Worm (Caenorhabditis elegans) whole organism, L2 larva: ENCODE measurements around the gene cav-2.

Experiments
- F13H6.1 ChIP-seq: sonication (generic microtip); optimal IDR thresholded peaks from 2 replicates; lab custom pipeline; 2016; ENCODE audit warnings: missing genetic modification characterization, missing compliant biosample characterization
- ceh-82 ChIP-seq: fragments of 150-350 bp; optimal IDR thresholded peaks from 2 replicates; lab custom pipeline; 2014; ENCODE audit warnings: missing biosample characterization, missing genetic modification characterization
- lin-39 ChIP-seq: fragments of 150-350 bp; optimal IDR thresholded peaks from 2 replicates; lab custom pipeline; 2014; ENCODE audit warnings: missing biosample characterization, missing genetic modification reagents, missing genetic modification characterization
- nhr-12 ChIP-seq: fragments of 150-350 bp; optimal IDR thresholded peaks from 2 replicates; lab custom pipeline; 2014; ENCODE audit warnings: missing biosample characterization, missing genetic modification characterization
- nhr-6 ChIP-seq: fragments of 150-350 bp; optimal IDR thresholded peaks from 2 replicates; lab custom pipeline; 2014; ENCODE audit warnings: missing biosample characterization, missing genetic modification characterization
- unc-39 ChIP-seq: fragments of 150-350 bp; optimal IDR thresholded peaks from 2 replicates; lab custom pipeline; 2014; ENCODE audit warnings: missing biosample characterization, missing genetic modification characterization
- zag-1 ChIP-seq: fragments of 150-350 bp; optimal IDR thresholded peaks from 2 replicates; lab custom pipeline; 2014; ENCODE audit warnings: missing biosample characterization, missing genetic modification characterization
- ztf-11 ChIP-seq: sonication (generic microtip); optimal IDR thresholded peaks from 2 replicates; lab custom pipeline; 2017; ENCODE audit warnings: missing biosample characterization, missing genetic modification characterization

- TF ChIP-seq nhr-6: no peak
- no peak for TF ChIP-seq zag-1 (tag; lab: Kevin White, UChicago)
- no peak for TF ChIP-seq F13H6.1 (tag; lab: Kevin White, UChicago)
- no peak for TF ChIP-seq lin-39 (tag; lab: Kevin White, UChicago)
- no peak for TF ChIP-seq ztf-11 (tag; lab: Kevin White, UChicago)
- TF ChIP-seq nhr-12: no peak
- TF ChIP-seq unc-39 (tag; lab: Kevin White, UChicago): no peak
- TF ChIP-seq ceh-82: no peak
Measured at ce11 chrV:13515115-13515514, 41.8 kb upstream of the cav-2 start, which contains the start of gene semi-1.
